Fruit fly (Drosophila melanogaster): ENCODE measurements around the gene Tsp3A.

The Tsp3A gene

dm6 chrX:2659430-2660075 lies 40.0 kb upstream of the Tsp3A start (continued):
- TF ChIP-seq H2.0 (GFP tag; IDR thresholded peaks at IDR 0.05) (no peak), CG10979 (tag; optimal IDR thresholded peaks at IDR 0.05) (peak; percentile 5), H15 (GFP tag; IDR thresholded peaks at IDR 0.05) (no peak)

- TF ChIP-seq ham (GFP tag; IDR thresholded peaks at IDR 0.05) (no peak), CG16863 (GFP tag; optimal IDR thresholded peaks at IDR 0.05) (no peak), D (optimal IDR thresholded peaks at IDR 0.05) (no peak), D (GFP tag; optimal IDR thresholded peaks at IDR 0.05) (no peak), CG9727 (GFP tag; optimal IDR thresholded peaks at IDR 0.05) (no peak), CG7786 (GFP tag; optimal IDR thresholded peaks at IDR 0.05) (no peak), nerfin-2 (GFP tag; IDR thresholded peaks at IDR 0.05; ENCODE audit: partially characterized antibody) (no peak), klu (GFP tag; IDR thresholded peaks at IDR 0.05) (no peak), pnt (GFP tag; optimal IDR thresholded peaks at IDR 0.05) (no peak), Dek (tag; optimal IDR thresholded peaks at IDR 0.05) (no peak), Blimp-1 (GFP tag; optimal IDR thresholded peaks at IDR 0.05) (peak; percentile 45), Stat92E (GFP tag; optimal IDR thresholded peaks at IDR 0.05) (peak in 1 of 3 experiments; percentile 9), Dp (GFP tag; optimal IDR thresholded peaks at IDR 0.05) (no peak), CG9215 (GFP tag; IDR thresholded peaks at IDR 0.05) (no peak), hkb (optimal IDR thresholded peaks at IDR 0.05) (no peak), hkb (GFP tag; IDR thresholded peaks at IDR 0.05) (no peak), fu2 (GFP tag; optimal IDR thresholded peaks at IDR 0.05) (no peak), wek (GFP tag; optimal IDR thresholded peaks at IDR 0.05) (no peak), pzg (GFP tag; optimal IDR thresholded peaks at IDR 0.05) (no peak), CG7271 (tag; optimal IDR thresholded peaks at IDR 0.05) (no peak), Gsc (GFP tag; IDR thresholded peaks at IDR 0.05) (no peak), Xrp1 (GFP tag; IDR thresholded peaks at IDR 0.05) (no peak), trh (GFP tag; optimal IDR thresholded peaks at IDR 0.05) (no peak), exex (tag; optimal IDR thresholded peaks at IDR 0.05) (peak; percentile 72), CG31388 (GFP tag; optimal IDR thresholded peaks at IDR 0.05) (no peak), CG8388 (GFP tag; optimal IDR thresholded peaks at IDR 0.05) (no peak), inv (GFP tag; IDR thresholded peaks at IDR 0.05; ENCODE audit: partially characterized antibody) (no peak), h (optimal IDR thresholded peaks at IDR 0.05) (no peak), CG1024 (GFP tag; IDR thresholded peaks at IDR 0.05) (no peak), Hmr (GFP tag; optimal IDR thresholded peaks at IDR 0.05) (no peak), CG18476 (GFP tag; optimal IDR thresholded peaks at IDR 0.05) (no peak), sr (GFP tag; IDR thresholded peaks at IDR 0.05) (no peak), HmgZ (tag; optimal IDR thresholded peaks at IDR 0.05) (peak; percentile 12), chif (GFP tag; optimal IDR thresholded peaks at IDR 0.05) (no peak), seq (GFP tag; IDR thresholded peaks at IDR 0.05) (no peak), pfk (GFP tag; optimal IDR thresholded peaks at IDR 0.05) (peak; percentile 98), CG8281 (tag; optimal IDR thresholded peaks at IDR 0.05) (no peak), tap (tag; optimal IDR thresholded peaks at IDR 0.05) (no peak), tup (GFP tag; optimal IDR thresholded peaks at IDR 0.05) (no peak), CG15514 (GFP tag; optimal IDR thresholded peaks at IDR 0.05) (peak; percentile 9), gt (GFP tag; IDR thresholded peaks at IDR 0.05) (no peak), Ada2b (GFP tag; IDR thresholded peaks at IDR 0.05) (no peak), CG11085 (GFP tag; IDR thresholded peaks at IDR 0.05) (no peak), gsb (GFP tag; IDR thresholded peaks at IDR 0.05) (no peak), CG13296 (GFP tag; optimal IDR thresholded peaks at IDR 0.05) (peak; percentile 35), crol (GFP tag; IDR thresholded peaks at IDR 0.05) (no peak)
Observed at dm6 chrX:2658258-2658853, 38.8 kb upstream of the Tsp3A start.
